Fruit fly (Drosophila melanogaster) whole organism, embryonic: ENCODE data around the gene mRpL48.

Experiments
- B-H2 ChIP-seq: fragments of 200-800 bp; sonication (Bioruptor generic); optimal IDR thresholded peaks from 2 replicates; lab custom pipeline; 2018; ENCODE audit warnings: missing biosample characterization, mild to moderate bottlenecking, missing genetic modification characterization
- Bgb ChIP-seq: fragments of 200-800 bp; sonication (Bioruptor generic); IDR thresholded peaks from 2 replicates; pipeline ENCODE4 v1.3.6; 2022; ENCODE audit warnings: missing biosample characterization, missing genetic modification characterization; ENCODE audit not compliant: partially characterized antibody
- CG1024 ChIP-seq: fragments of 200-800 bp; sonication (Bioruptor generic); IDR thresholded peaks from 2 replicates; pipeline ENCODE4 v1.3.6; 2022; ENCODE audit warnings: missing biosample characterization, missing genetic modification characterization
- CG10321 ChIP-seq: fragments of 200-800 bp; sonication (Bioruptor generic); IDR thresholded peaks from 2 replicates; pipeline ENCODE4 v1.3.6; 2022; ENCODE audit warnings: missing biosample characterization, missing genetic modification characterization
- CG10654 ChIP-seq: fragments of 200-800 bp; sonication (Bioruptor generic); optimal IDR thresholded peaks from 2 replicates; lab custom pipeline; 2016; ENCODE audit warnings: missing biosample characterization, missing genetic modification characterization
- CG14710 ChIP-seq: fragments of 200-800 bp; sonication (Bioruptor generic); optimal IDR thresholded peaks from 3 replicates; lab custom pipeline; 2019; ENCODE audit warnings: missing biosample characterization, mild to moderate bottlenecking, missing genetic modification characterization, moderate library complexity
- CG15073 ChIP-seq: fragments of 200-800 bp; sonication (Bioruptor generic); optimal IDR thresholded peaks from 2 replicates; lab custom pipeline; 2016; ENCODE audit warnings: missing biosample characterization, missing genetic modification characterization
- CG1602 ChIP-seq: fragments of 200-800 bp; sonication (Bioruptor generic); optimal IDR thresholded peaks from 3 replicates; lab custom pipeline; 2016; ENCODE audit warnings: missing biosample characterization, missing genetic modification characterization
- CG17186 ChIP-seq: fragments of 200-800 bp; sonication (Bioruptor generic); optimal IDR thresholded peaks from 3 replicates; lab custom pipeline; 2017; ENCODE audit warnings: missing biosample characterization, missing genetic modification reagents, missing genetic modification characterization
- CG31365 ChIP-seq: fragments of 200-800 bp; sonication (Bioruptor generic); optimal IDR thresholded peaks from 2 replicates; lab custom pipeline; 2018; ENCODE audit warnings: missing biosample characterization, mild to moderate bottlenecking, missing genetic modification characterization
- CG31388 ChIP-seq: fragments of 200-800 bp; sonication (Bioruptor generic); optimal IDR thresholded peaks from 2 replicates; lab custom pipeline; 2016; ENCODE audit warnings: missing biosample characterization, missing genetic modification characterization
- CG33213 ChIP-seq: fragments of 200-800 bp; sonication (Bioruptor generic); optimal IDR thresholded peaks from 3 replicates; lab custom pipeline; 2016; ENCODE audit warnings: missing biosample characterization, missing genetic modification characterization
- CG3995 ChIP-seq: fragments of 200-800 bp; sonication (Bioruptor generic); optimal IDR thresholded peaks from 3 replicates; lab custom pipeline; 2016; ENCODE audit warnings: missing biosample characterization, missing genetic modification characterization
- CG4617 ChIP-seq: fragments of 200-800 bp; sonication (Bioruptor generic); optimal IDR thresholded peaks from 3 replicates; lab custom pipeline; 2016; ENCODE audit warnings: missing biosample characterization, missing genetic modification characterization, borderline replicate concordance
- CG4730 ChIP-seq: fragments of 200-800 bp; sonication (Bioruptor generic); IDR thresholded peaks from 2 replicates; pipeline ENCODE4 v1.3.6; 2022; ENCODE audit warnings: missing biosample characterization, missing genetic modification characterization
- CG6654 ChIP-seq: fragments of 200-800 bp; sonication (Bioruptor generic); optimal IDR thresholded peaks from 2 replicates; lab custom pipeline; 2017; ENCODE audit warnings: missing biosample characterization, mild to moderate bottlenecking, missing genetic modification characterization
- CG6683 ChIP-seq: fragments of 200-800 bp; sonication (Bioruptor generic); optimal IDR thresholded peaks from 2 replicates; lab custom pipeline; 2017; ENCODE audit warnings: missing biosample characterization, mild to moderate bottlenecking, missing genetic modification characterization, missing genetic modification reagents
- CG6791 ChIP-seq: fragments of 200-800 bp; sonication (Bioruptor generic); IDR thresholded peaks from 3 replicates; pipeline ENCODE4 v1.3.6; 2022; ENCODE audit warnings: missing biosample characterization, missing genetic modification characterization; ENCODE audit not compliant: partially characterized antibody
- CG7271 ChIP-seq: fragments of 200-800 bp; sonication (Bioruptor generic); optimal IDR thresholded peaks from 2 replicates; lab custom pipeline; 2018; ENCODE audit warnings: missing biosample characterization, mild to moderate bottlenecking, missing genetic modification characterization, moderate library complexity
- CG7372 ChIP-seq: fragments of 200-800 bp; sonication (Bioruptor generic); IDR thresholded peaks from 2 replicates; pipeline ENCODE4 v1.3.6; 2022; ENCODE audit warnings: missing biosample characterization, missing genetic modification characterization
- CkIIα-i1 ChIP-seq: fragments of 200-800 bp; sonication (Bioruptor generic); IDR thresholded peaks from 2 replicates; pipeline ENCODE4 v1.3.6; 2022; ENCODE audit warnings: missing biosample characterization, missing genetic modification characterization
- Eip74EF ChIP-seq, 2 experiments: fragments of 200-800 bp in 1 of 2; fragments of >200 bp in 1 of 2; sonication (Bioruptor generic) in 1 of 2; optimal IDR thresholded peaks; 2 replicates each; lab custom pipeline; 2017 to 2019; ENCODE audit warnings: missing biosample characterization in 2 of 2, missing genetic modification characterization in 2 of 2, mild to moderate bottlenecking in 1 of 2, moderate library complexity in 1 of 2
- Fer2 ChIP-seq: fragments of 200-800 bp; sonication (Bioruptor generic); optimal IDR thresholded peaks from 2 replicates; lab custom pipeline; 2018; ENCODE audit warnings: missing biosample characterization, mild to moderate bottlenecking, missing genetic modification characterization, moderate library complexity
- Gsc ChIP-seq: fragments of 200-800 bp; sonication (Bioruptor generic); IDR thresholded peaks from 2 replicates; pipeline ENCODE4 v1.3.6; 2022; ENCODE audit warnings: missing biosample characterization, missing genetic modification characterization
- HLHmδ ChIP-seq: fragments of 200-800 bp; sonication (Bioruptor generic); optimal IDR thresholded peaks from 2 replicates; lab custom pipeline; 2018; ENCODE audit warnings: missing biosample characterization, mild to moderate bottlenecking, missing genetic modification characterization, moderate library complexity
- Hmx ChIP-seq: fragments of 200-800 bp; sonication (Bioruptor generic); optimal IDR thresholded peaks from 2 replicates; lab custom pipeline; 2016; ENCODE audit warnings: missing biosample characterization, missing genetic modification characterization
- Mrtf ChIP-seq: fragments of 200-800 bp; sonication (Bioruptor generic); IDR thresholded peaks from 3 replicates; pipeline ENCODE4 v1.3.6; 2022; ENCODE audit warnings: missing biosample characterization, missing genetic modification characterization
- Ssrp ChIP-seq: fragments of 200-800 bp; sonication (Bioruptor generic); optimal IDR thresholded peaks from 2 replicates; lab custom pipeline; 2018; ENCODE audit warnings: missing biosample characterization, mild to moderate bottlenecking, missing genetic modification characterization, moderate library complexity
- cad ChIP-seq: fragments of >200 bp; optimal IDR thresholded peaks from 2 replicates; lab custom pipeline; 2017; ENCODE audit warnings: missing biosample characterization, missing genetic modification characterization
- chn ChIP-seq: fragments of 200-800 bp; sonication (Bioruptor generic); optimal IDR thresholded peaks from 2 replicates; lab custom pipeline; 2016; ENCODE audit warnings: missing biosample characterization, missing genetic modification characterization
- ci ChIP-seq: fragments of 200-800 bp; sonication (Bioruptor generic); IDR thresholded peaks from 3 replicates; pipeline ENCODE4 v1.3.6; 2022; ENCODE audit warnings: missing biosample characterization, missing genetic modification characterization
- da ChIP-seq: fragments of 200-800 bp; sonication (Bioruptor generic); optimal IDR thresholded peaks from 2 replicates; lab custom pipeline; 2016; ENCODE audit warnings: missing biosample characterization, missing genetic modification characterization
- dm ChIP-seq: fragments of 200-800 bp; sonication (Bioruptor generic); optimal IDR thresholded peaks from 3 replicates; lab custom pipeline; 2016; ENCODE audit warnings: missing biosample characterization, missing genetic modification characterization
- ems ChIP-seq: fragments of 200-800 bp; sonication (Bioruptor generic); optimal IDR thresholded peaks from 3 replicates; lab custom pipeline; 2016; ENCODE audit warnings: missing biosample characterization, missing genetic modification characterization
- esg ChIP-seq: fragments of 200-800 bp; sonication (Bioruptor generic); conservative IDR thresholded peaks from 2 replicates; pipeline ENCODE4 v1.3.6; 2022; ENCODE audit warnings: missing biosample characterization, missing genetic modification characterization
- fd3F ChIP-seq: fragments of 200-800 bp; sonication (Bioruptor generic); optimal IDR thresholded peaks from 2 replicates; lab custom pipeline; 2018; ENCODE audit warnings: missing biosample characterization, mild to moderate bottlenecking, missing genetic modification characterization, moderate library complexity
- grn ChIP-seq: fragments of 200-800 bp; sonication (Bioruptor generic); optimal IDR thresholded peaks from 3 replicates; lab custom pipeline; 2017; ENCODE audit warnings: missing biosample characterization, missing genetic modification characterization
- gsb-n ChIP-seq: fragments of 200-800 bp; sonication (Bioruptor generic); optimal IDR thresholded peaks from 3 replicates; lab custom pipeline; 2018; ENCODE audit warnings: missing biosample characterization, mild to moderate bottlenecking, missing genetic modification characterization
- otp ChIP-seq: fragments of 200-800 bp; sonication (Bioruptor generic); IDR thresholded peaks from 3 replicates; pipeline ENCODE4, ENCODE4 v1.3.6; 2022; ENCODE audit warnings: missing biosample characterization, missing genetic modification characterization
- phol ChIP-seq: fragments of 200-800 bp; sonication (Bioruptor generic); optimal IDR thresholded peaks from 3 replicates; lab custom pipeline; 2018; ENCODE audit warnings: missing biosample characterization, mild to moderate bottlenecking, missing genetic modification characterization, moderate library complexity
- pum ChIP-seq: fragments of 200-800 bp; sonication (Bioruptor generic); optimal IDR thresholded peaks from 2 replicates; lab custom pipeline; 2016; ENCODE audit warnings: missing biosample characterization, missing genetic modification characterization
- ro ChIP-seq: fragments of 200-800 bp; sonication (Bioruptor generic); IDR thresholded peaks from 2 replicates; pipeline ENCODE4 v1.3.6; 2022; ENCODE audit warnings: missing biosample characterization, missing genetic modification characterization
- sens-2 ChIP-seq: fragments of 200-800 bp; sonication (Bioruptor generic); IDR thresholded peaks from 2 replicates; pipeline ENCODE4 v1.3.6; 2022; ENCODE audit warnings: missing biosample characterization, missing genetic modification characterization
- so ChIP-seq: fragments of 200-800 bp; sonication (Bioruptor generic); IDR thresholded peaks from 3 replicates; pipeline ENCODE4 v1.3.6; 2022; ENCODE audit warnings: missing biosample characterization, missing genetic modification characterization
- sob ChIP-seq: fragments of 200-800 bp; sonication (Bioruptor generic); IDR thresholded peaks from 2 replicates; pipeline ENCODE4 v1.3.6; 2022; ENCODE audit warnings: missing biosample characterization, missing genetic modification characterization
- tio ChIP-seq: fragments of 200-800 bp; sonication (Bioruptor generic); optimal IDR thresholded peaks from 2 replicates; lab custom pipeline; 2017; ENCODE audit warnings: missing biosample characterization, missing genetic modification characterization, inconsistent platforms
- tna ChIP-seq: fragments of 200-800 bp; sonication (Bioruptor generic); IDR thresholded peaks from 2 replicates; pipeline ENCODE4 v1.3.6; 2022; ENCODE audit warnings: missing biosample characterization, missing genetic modification characterization; ENCODE audit not compliant: partially characterized antibody
- trem ChIP-seq: fragments of 200-800 bp; optimal IDR thresholded peaks from 3 replicates; lab custom pipeline; 2019; ENCODE audit warnings: missing biosample characterization, mild to moderate bottlenecking, missing genetic modification characterization, moderate library complexity
- yki ChIP-seq: fragments of >200 bp; optimal IDR thresholded peaks from 3 replicates; lab custom pipeline; 2018
- zf30C ChIP-seq: fragments of 200-800 bp; sonication (Bioruptor generic); optimal IDR thresholded peaks from 3 replicates; lab custom pipeline; 2018; ENCODE audit warnings: missing biosample characterization, mild to moderate bottlenecking, missing genetic modification characterization

The mRpL48 gene

dm6 chr2L:1737057-1737581 is 26.9 kb downstream of the mRpL48 start (continued):
- peak; percentile 76 for TF ChIP-seq fd3F (GFP tag; lab: Kevin White, UChicago)
- TF ChIP-seq CG6791 (GFP tag; lab: Robert Waterston, UW) = 0 out of 3 replicates have a peak, but pooled peaks have one; percentile 39
- peak in 1 of 2 experiments; percentile 84 for TF ChIP-seq Eip74EF (GFP tag; optimal IDR thresholded peaks at IDR 0.05; lab: Kevin White, UChicago)
- no peak; the same call in 1 of the 2 replicates for TF ChIP-seq sens-2 (GFP tag; lab: Robert Waterston, UW)
- TF ChIP-seq CG3995 = peak; percentile 48
- TF ChIP-seq CG33213 = peak; percentile 66
- peak; percentile 73 for TF ChIP-seq CG6683
- peak; percentile 35; the same call in 1 of the 2 replicates for TF ChIP-seq tna (GFP tag; lab: Robert Waterston, UW)
- peak; percentile 89 for TF ChIP-seq Ssrp (tag; lab: Kevin White, UChicago)
- TF ChIP-seq zf30C (GFP tag; lab: Kevin White, UChicago) = no peak
- 0 out of 2 replicates have a peak, but pooled peaks have one; percentile 29 for TF ChIP-seq CG1024
- peak; percentile 83 for TF ChIP-seq CG10654 (GFP tag; lab: Kevin White, UChicago)
- peak; percentile 92 for TF ChIP-seq tio (GFP tag; lab: Kevin White, UChicago)
- peak; percentile 73 for TF ChIP-seq dm (GFP tag; lab: Kevin White, UChicago)
- TF ChIP-seq CG7271 (tag; lab: Kevin White, UChicago) = peak; percentile 40
- peak; percentile 64 for TF ChIP-seq CG31388
- TF ChIP-seq yki (lab: Kevin White, UChicago) = peak; percentile 57
- TF ChIP-seq CG7372 (GFP tag; lab: Robert Waterston, UW) = peak; percentile 64
- TF ChIP-seq CG1602 = peak; percentile 91
- TF ChIP-seq phol (tag; lab: Kevin White, UChicago) = peak; percentile 91
- peak; percentile 13; the same call in 1 of the 2 replicates for TF ChIP-seq CkIIα-i1 (GFP tag; lab: Robert Waterston, UW)
- TF ChIP-seq ci = peak; percentile 90
- TF ChIP-seq pum (GFP tag; lab: Kevin White, UChicago) = peak; percentile 89
- TF ChIP-seq CG6654 (GFP tag; lab: Kevin White, UChicago) = peak; percentile 58
- peak; percentile 85 for TF ChIP-seq gsb-n (tag; lab: Kevin White, UChicago)
- TF ChIP-seq HLHmδ = peak; percentile 41
- peak; percentile 93 for TF ChIP-seq chn (GFP tag; lab: Kevin White, UChicago)
- peak; percentile 68 for TF ChIP-seq CG15073 (GFP tag; lab: Kevin White, UChicago)
- TF ChIP-seq B-H2 (GFP tag; lab: Kevin White, UChicago) = no peak
- peak; percentile 83 for TF ChIP-seq Hmx (GFP tag; lab: Kevin White, UChicago)
- peak; percentile 70 for TF ChIP-seq CG4730 (GFP tag; lab: Robert Waterston, UW)
- TF ChIP-seq CG10321 (GFP tag; lab: Robert Waterston, UW) = no peak
- peak; percentile 88 for TF ChIP-seq so (GFP tag; lab: Robert Waterston, UW)
- TF ChIP-seq otp = peak; percentile 80
- peak; percentile 68 for TF ChIP-seq trem (tag; lab: Kevin White, UChicago)
- peak; percentile 85 for TF ChIP-seq sob (GFP tag; lab: Robert Waterston, UW)
- peak; percentile 55; the same call in 1 of the 3 replicates for TF ChIP-seq Mrtf (GFP tag; lab: Robert Waterston, UW)
- peak; percentile 82 for TF ChIP-seq ems (GFP tag; lab: Kevin White, UChicago)
- no peak for TF ChIP-seq cad (GFP tag; lab: Kevin White, UChicago)
- peak; percentile 2 for TF ChIP-seq Fer2 (tag; lab: Kevin White, UChicago)
- peak; percentile 86 for TF ChIP-seq esg (GFP tag; lab: Robert Waterston, UW)
- TF ChIP-seq da (GFP tag; lab: Kevin White, UChicago) = peak; percentile 75
- peak; percentile 44 for TF ChIP-seq CG31365 (tag; lab: Kevin White, UChicago)
- TF ChIP-seq grn = peak; percentile 20
- 0 out of 2 replicates have a peak, but pooled peaks have one; percentile 49 for TF ChIP-seq Bgb (GFP tag; lab: Robert Waterston, UW)
- peak; percentile 42 for TF ChIP-seq CG17186 (GFP tag; lab: Kevin White, UChicago)
- TF ChIP-seq ro (GFP tag; lab: Robert Waterston, UW) = peak; percentile 69
- TF ChIP-seq CG4617 (GFP tag; lab: Kevin White, UChicago) = peak; percentile 72
- TF ChIP-seq Gsc (GFP tag; lab: Robert Waterston, UW) = peak; percentile 82
- TF ChIP-seq CG14710 (tag; lab: Kevin White, UChicago) = peak; percentile 77
